Fruit fly (Drosophila melanogaster) whole organism, embryonic: ENCODE measurements around the gene CG43815.
A peak's percentile ranks its signal among the peaks of the same experiment; 100 is the strongest.

Experiments used
- Abd-B ChIP-seq: fragments of 200-800 bp; sonication (Bioruptor generic); optimal IDR thresholded peaks from 2 replicates; lab custom pipeline; 2018; ENCODE audit warnings: missing biosample characterization, mild to moderate bottlenecking, missing genetic modification characterization, moderate library complexity
- Atf6 ChIP-seq: fragments of 200-800 bp; sonication (Bioruptor generic); IDR thresholded peaks from 2 replicates; pipeline ENCODE4 v1.3.6; 2022; ENCODE audit warnings: missing biosample characterization, missing genetic modification characterization
- B-H1 ChIP-seq: fragments of 200-800 bp; sonication (Bioruptor generic); IDR thresholded peaks from 3 replicates; pipeline ENCODE4 v1.3.6; 2022; ENCODE audit warnings: missing biosample characterization, missing genetic modification characterization
- B-H2 ChIP-seq: fragments of 200-800 bp; sonication (Bioruptor generic); optimal IDR thresholded peaks from 2 replicates; lab custom pipeline; 2018; ENCODE audit warnings: missing biosample characterization, mild to moderate bottlenecking, missing genetic modification characterization
- CG10209 ChIP-seq: fragments of 200-800 bp; sonication (Bioruptor generic); optimal IDR thresholded peaks from 3 replicates; lab custom pipeline; 2017; ENCODE audit warnings: missing biosample characterization, mild to moderate bottlenecking, missing genetic modification characterization, missing genetic modification reagents
- CG1024 ChIP-seq: fragments of 200-800 bp; sonication (Bioruptor generic); IDR thresholded peaks from 2 replicates; pipeline ENCODE4 v1.3.6; 2022; ENCODE audit warnings: missing biosample characterization, missing genetic modification characterization
- CG11398 ChIP-seq: fragments of 200-800 bp; sonication (Bioruptor generic); optimal IDR thresholded peaks from 2 replicates; lab custom pipeline; 2016; ENCODE audit warnings: missing biosample characterization, missing genetic modification characterization
- CG11696 ChIP-seq: fragments of 200-800 bp; sonication (Bioruptor generic); IDR thresholded peaks from 2 replicates; pipeline ENCODE4 v1.3.6; 2022; ENCODE audit warnings: missing biosample characterization, missing genetic modification characterization
- CG11723 ChIP-seq: fragments of 200-800 bp; sonication (Bioruptor generic); optimal IDR thresholded peaks from 2 replicates; lab custom pipeline; 2017; ENCODE audit warnings: missing biosample characterization, mild to moderate bottlenecking, missing genetic modification characterization
- CG13624 ChIP-seq: fragments of 200-800 bp; sonication (Bioruptor generic); optimal IDR thresholded peaks from 2 replicates; lab custom pipeline; 2016; ENCODE audit warnings: missing biosample characterization, missing genetic modification characterization
- CG15073 ChIP-seq: fragments of 200-800 bp; sonication (Bioruptor generic); optimal IDR thresholded peaks from 2 replicates; lab custom pipeline; 2016; ENCODE audit warnings: missing biosample characterization, missing genetic modification characterization
- CG15601 ChIP-seq: fragments of 200-800 bp; sonication (Bioruptor generic); optimal IDR thresholded peaks from 3 replicates; lab custom pipeline; 2019; ENCODE audit warnings: missing biosample characterization, mild to moderate bottlenecking, missing genetic modification characterization, moderate library complexity
- CG16779 ChIP-seq: fragments of 200-800 bp; sonication (Bioruptor generic); IDR thresholded peaks from 2 replicates; pipeline ENCODE4 v1.3.6; 2022; ENCODE audit warnings: missing biosample characterization, missing genetic modification characterization
- CG31365 ChIP-seq: fragments of 200-800 bp; sonication (Bioruptor generic); optimal IDR thresholded peaks from 2 replicates; lab custom pipeline; 2018; ENCODE audit warnings: missing biosample characterization, mild to moderate bottlenecking, missing genetic modification characterization
- CG33213 ChIP-seq: fragments of 200-800 bp; sonication (Bioruptor generic); optimal IDR thresholded peaks from 3 replicates; lab custom pipeline; 2016; ENCODE audit warnings: missing biosample characterization, missing genetic modification characterization
- CG4424 ChIP-seq: fragments of 200-800 bp; sonication (Bioruptor generic); optimal IDR thresholded peaks from 3 replicates; lab custom pipeline; 2016; ENCODE audit warnings: missing biosample characterization, missing genetic modification characterization
- CG4707 ChIP-seq: fragments of 200-800 bp; sonication (Bioruptor generic); optimal IDR thresholded peaks from 2 replicates; lab custom pipeline; 2018; ENCODE audit warnings: missing biosample characterization, mild to moderate bottlenecking, missing genetic modification characterization, moderate library complexity
- CG6689 ChIP-seq: fragments of 200-800 bp; sonication (Bioruptor generic); IDR thresholded peaks from 2 replicates; pipeline ENCODE4 v1.3.6; 2022; ENCODE audit warnings: missing biosample characterization, missing genetic modification characterization
- CG7357 ChIP-seq: fragments of 200-800 bp; sonication (Bioruptor generic); IDR thresholded peaks from 3 replicates; pipeline ENCODE4 v1.3.6; 2022; ENCODE audit warnings: missing biosample characterization, missing genetic modification characterization
- CG7786 ChIP-seq: fragments of 200-800 bp; sonication (Bioruptor generic); optimal IDR thresholded peaks from 2 replicates; lab custom pipeline; 2016; ENCODE audit warnings: missing biosample characterization, missing genetic modification characterization
- CG7839 ChIP-seq: fragments of 200-800 bp; sonication (Bioruptor generic); optimal IDR thresholded peaks from 3 replicates; lab custom pipeline; 2018; ENCODE audit warnings: missing biosample characterization, mild to moderate bottlenecking, missing genetic modification characterization, moderate library complexity
- CG7987 ChIP-seq: fragments of 200-800 bp; sonication (Bioruptor generic); optimal IDR thresholded peaks from 2 replicates; lab custom pipeline; 2018; ENCODE audit warnings: missing biosample characterization, mild to moderate bottlenecking, missing genetic modification characterization, moderate library complexity
- CG9727 ChIP-seq: fragments of 200-800 bp; sonication (Bioruptor generic); optimal IDR thresholded peaks from 3 replicates; lab custom pipeline; 2017; ENCODE audit warnings: missing biosample characterization, mild to moderate bottlenecking, missing genetic modification characterization
- Dll ChIP-seq: fragments of 200-800 bp; sonication (Bioruptor generic); IDR thresholded peaks from 4 replicates; pipeline ENCODE4 v1.3.6; 2022; ENCODE audit warnings: missing biosample characterization, missing genetic modification characterization; ENCODE audit not compliant: partially characterized antibody
- E2f2 ChIP-seq: fragments of 200-800 bp; sonication (Bioruptor generic); IDR thresholded peaks from 2 replicates; pipeline ENCODE4 v1.3.6; 2022; ENCODE audit warnings: missing biosample characterization, missing genetic modification characterization
- GATAe ChIP-seq: fragments of 200-800 bp; sonication (Bioruptor generic); conservative IDR thresholded peaks from 2 replicates; pipeline ENCODE4 v1.3.6; 2022; ENCODE audit warnings: missing biosample characterization, missing genetic modification characterization
- H15 ChIP-seq: fragments of 200-800 bp; sonication (Bioruptor generic); IDR thresholded peaks from 3 replicates; pipeline ENCODE4 v1.3.6; 2022; ENCODE audit warnings: missing biosample characterization, missing genetic modification characterization
- Hr39 ChIP-seq: fragments of >200 bp; optimal IDR thresholded peaks from 2 replicates; lab custom pipeline; 2017
- Hr51 ChIP-seq, 2 experiments: fragments of 200-800 bp; sonication (Bioruptor generic); optimal IDR thresholded peaks; 2 replicates in 1 of 2; 3 replicates in 1 of 2; lab custom pipeline; 2016 to 2018; ENCODE audit warnings: missing biosample characterization in 2 of 2, missing genetic modification characterization in 2 of 2, mild to moderate bottlenecking in 1 of 2, moderate library complexity in 1 of 2
- Hr78 ChIP-seq, 2 experiments: fragments of 200-800 bp in 1 of 2; fragments of >200 bp in 1 of 2; sonication (Bioruptor generic) in 1 of 2; optimal IDR thresholded peaks; 2 replicates each; lab custom pipeline; 2017 to 2019; ENCODE audit warnings: missing biosample characterization in 2 of 2, missing genetic modification characterization in 2 of 2, mild to moderate bottlenecking in 1 of 2, moderate library complexity in 1 of 2
- Hsf ChIP-seq: fragments of 200-800 bp; sonication (Bioruptor generic); optimal IDR thresholded peaks from 3 replicates; lab custom pipeline; 2016; ENCODE audit warnings: missing biosample characterization, missing genetic modification characterization
- Neu2 ChIP-seq: fragments of 200-800 bp; sonication (Bioruptor generic); optimal IDR thresholded peaks from 3 replicates; lab custom pipeline; 2016; ENCODE audit warnings: missing biosample characterization, missing genetic modification characterization, borderline replicate concordance
- Poxn ChIP-seq: fragments of 200-800 bp; sonication (Bioruptor generic); IDR thresholded peaks from 2 replicates; pipeline ENCODE4 v1.3.6; 2022; ENCODE audit warnings: missing biosample characterization, missing genetic modification characterization
- Scr ChIP-seq: fragments of 200-800 bp; sonication (Bioruptor generic); IDR thresholded peaks from 2 replicates; pipeline ENCODE4 v1.3.6; 2022; ENCODE audit warnings: missing biosample characterization, missing genetic modification characterization; ENCODE audit not compliant: partially characterized antibody
- Sox102F ChIP-seq: fragments of 200-800 bp; sonication (Bioruptor generic); optimal IDR thresholded peaks from 2 replicates; lab custom pipeline; 2018; ENCODE audit warnings: missing biosample characterization, mild to moderate bottlenecking, missing genetic modification characterization, moderate library complexity
- abd-A ChIP-seq: fragments of 200-800 bp; sonication (Bioruptor generic); optimal IDR thresholded peaks from 3 replicates; lab custom pipeline; 2019; ENCODE audit warnings: missing biosample characterization, mild to moderate bottlenecking, missing genetic modification characterization, moderate library complexity
- crol ChIP-seq: fragments of 200-800 bp; sonication (Bioruptor generic); IDR thresholded peaks from 2 replicates; pipeline ENCODE4 v1.3.6; 2022; ENCODE audit warnings: missing biosample characterization, missing genetic modification characterization
- danr ChIP-seq: fragments of 200-800 bp; sonication (Bioruptor generic); IDR thresholded peaks from 2 replicates; pipeline ENCODE4 v1.3.6; 2022; ENCODE audit warnings: missing biosample characterization, missing genetic modification characterization
- dmrt99B ChIP-seq: fragments of 200-800 bp; sonication (Bioruptor generic); optimal IDR thresholded peaks from 2 replicates; lab custom pipeline; 2018; ENCODE audit warnings: missing biosample characterization, mild to moderate bottlenecking, missing genetic modification characterization, moderate library complexity
- fd3F ChIP-seq: fragments of 200-800 bp; sonication (Bioruptor generic); optimal IDR thresholded peaks from 2 replicates; lab custom pipeline; 2018; ENCODE audit warnings: missing biosample characterization, mild to moderate bottlenecking, missing genetic modification characterization, moderate library complexity
- gsb-n ChIP-seq: fragments of 200-800 bp; sonication (Bioruptor generic); optimal IDR thresholded peaks from 3 replicates; lab custom pipeline; 2018; ENCODE audit warnings: missing biosample characterization, mild to moderate bottlenecking, missing genetic modification characterization
- gt ChIP-seq: fragments of 200-800 bp; sonication (Bioruptor generic); IDR thresholded peaks from 2 replicates; pipeline ENCODE4 v1.3.6; 2022; ENCODE audit warnings: missing biosample characterization, missing genetic modification characterization
- ken ChIP-seq: fragments of 200-800 bp; sonication (Bioruptor generic); IDR thresholded peaks from 3 replicates; pipeline ENCODE4 v1.3.6; 2022; ENCODE audit warnings: missing biosample characterization, missing genetic modification characterization
- nerfin-2 ChIP-seq: fragments of 200-800 bp; sonication (Bioruptor generic); IDR thresholded peaks from 2 replicates; pipeline ENCODE4 v1.3.6; 2022; ENCODE audit warnings: missing biosample characterization, missing genetic modification characterization; ENCODE audit not compliant: partially characterized antibody
- p53 ChIP-seq: fragments of 200-800 bp; sonication (Bioruptor generic); optimal IDR thresholded peaks from 2 replicates; lab custom pipeline; 2016; ENCODE audit warnings: missing biosample characterization, missing genetic modification characterization
- pum ChIP-seq: fragments of 200-800 bp; sonication (Bioruptor generic); optimal IDR thresholded peaks from 2 replicates; lab custom pipeline; 2016; ENCODE audit warnings: missing biosample characterization, missing genetic modification characterization
- repo ChIP-seq: fragments of 200-800 bp; sonication (Bioruptor generic); optimal IDR thresholded peaks from 2 replicates; lab custom pipeline; 2016; ENCODE audit warnings: missing biosample characterization, missing genetic modification characterization
- slou ChIP-seq: fragments of 200-800 bp; sonication (Bioruptor generic); optimal IDR thresholded peaks from 3 replicates; lab custom pipeline; 2016; ENCODE audit warnings: missing biosample characterization, missing genetic modification characterization
- stwl ChIP-seq: fragments of 200-800 bp; sonication (Bioruptor generic); optimal IDR thresholded peaks from 3 replicates; lab custom pipeline; 2018; ENCODE audit warnings: missing biosample characterization, mild to moderate bottlenecking, missing genetic modification characterization, moderate library complexity
- vnd ChIP-seq: fragments of 200-800 bp; sonication (Bioruptor generic); IDR thresholded peaks from 3 replicates; pipeline ENCODE4 v1.3.6; 2022; ENCODE audit warnings: missing biosample characterization, missing genetic modification characterization; ENCODE audit not compliant: partially characterized antibody
- wor ChIP-seq: fragments of 200-800 bp; sonication (Bioruptor generic); IDR thresholded peaks from 2 replicates; pipeline ENCODE4 v1.3.6; 2022; ENCODE audit warnings: missing biosample characterization, missing genetic modification characterization
- zfh2 ChIP-seq: fragments of 200-800 bp; sonication (Bioruptor generic); optimal IDR thresholded peaks from 2 replicates; lab custom pipeline; 2016; ENCODE audit warnings: missing biosample characterization, missing genetic modification characterization

The CG43815 gene

DNA sequence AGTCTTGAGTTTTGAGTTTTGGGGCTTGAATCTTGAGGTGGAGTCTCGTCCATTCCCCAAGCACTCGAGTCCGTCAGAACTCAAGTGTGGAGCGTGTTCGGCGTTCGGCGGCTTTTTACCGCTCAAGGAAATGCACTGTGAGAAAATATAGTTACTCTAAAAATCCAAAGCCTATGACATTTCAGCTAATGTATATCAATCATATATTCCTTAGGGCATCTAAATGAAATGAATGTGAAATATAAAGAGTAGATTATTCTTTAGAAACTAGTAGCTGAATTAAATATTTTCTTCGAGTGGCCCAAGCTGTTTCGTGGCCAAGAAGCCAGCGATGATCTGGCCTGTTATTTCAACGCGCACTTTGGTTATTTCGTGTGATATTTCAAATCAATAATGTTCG, 11.3 kb downstream of the CG43815 start (continued):
- TF ChIP-seq Hr78 (GFP tag; optimal IDR thresholded peaks at IDR 0.05; lab: Kevin White, UChicago): no peak
- TF ChIP-seq CG15073: no peak
- peak; percentile 56 for TF ChIP-seq CG6689 (GFP tag; lab: Robert Waterston, UW)
- TF ChIP-seq Sox102F: peak; percentile 35
- no peak for TF ChIP-seq CG11723 (GFP tag; lab: Kevin White, UChicago)
- peak; percentile 39; the same call in 1 of the 3 replicates for TF ChIP-seq CG7357 (GFP tag; lab: Robert Waterston, UW)
- no peak for TF ChIP-seq ken (GFP tag; lab: Robert Waterston, UW)
- peak; percentile 52 for TF ChIP-seq CG15601 (tag; lab: Kevin White, UChicago)
- TF ChIP-seq Atf6 (GFP tag; lab: Robert Waterston, UW): no peak
- no peak for TF ChIP-seq crol (GFP tag; lab: Robert Waterston, UW)
- no peak for TF ChIP-seq Neu2
- peak; percentile 15 for TF ChIP-seq CG4707 (GFP tag; lab: Kevin White, UChicago)
- TF ChIP-seq CG10209 (GFP tag; lab: Kevin White, UChicago): peak; percentile 35
- TF ChIP-seq pum: peak; percentile 33
- no peak for TF ChIP-seq CG11696 (GFP tag; lab: Robert Waterston, UW)
- TF ChIP-seq Hr51 (GFP tag; optimal IDR thresholded peaks at IDR 0.05; lab: Kevin White, UChicago): no peak
- TF ChIP-seq CG31365 (tag; lab: Kevin White, UChicago): no peak
- TF ChIP-seq CG7839 (tag; lab: Kevin White, UChicago): peak; percentile 54
- no peak for TF ChIP-seq nerfin-2
- no peak for TF ChIP-seq CG1024 (GFP tag; lab: Robert Waterston, UW)
- TF ChIP-seq CG33213 (GFP tag; lab: Kevin White, UChicago): no peak
- peak; percentile 41 for TF ChIP-seq CG4424
- no peak for TF ChIP-seq H15
- TF ChIP-seq dmrt99B: peak; percentile 13
- no peak for TF ChIP-seq repo (GFP tag; lab: Kevin White, UChicago)
- peak; percentile 53 for TF ChIP-seq CG9727 (GFP tag; lab: Kevin White, UChicago)
- no peak for TF ChIP-seq CG11398 (GFP tag; lab: Kevin White, UChicago)
- no peak for TF ChIP-seq slou (GFP tag; lab: Kevin White, UChicago)
- TF ChIP-seq zfh2 (GFP tag; lab: Kevin White, UChicago): no peak
- TF ChIP-seq Dll (GFP tag; lab: Robert Waterston, UW): no peak
- no peak for TF ChIP-seq Abd-B (GFP tag; lab: Kevin White, UChicago)
- TF ChIP-seq B-H1 (GFP tag; lab: Robert Waterston, UW): no peak
- TF ChIP-seq danr (GFP tag; lab: Robert Waterston, UW): no peak
- no peak for TF ChIP-seq wor
- no peak for TF ChIP-seq GATAe (GFP tag; lab: Robert Waterston, UW)
- TF ChIP-seq abd-A: no peak
- TF ChIP-seq Poxn (GFP tag; lab: Robert Waterston, UW): no peak
- no peak for TF ChIP-seq gt (GFP tag; lab: Robert Waterston, UW)
- peak; percentile 7 for TF ChIP-seq Hsf (GFP tag; lab: Kevin White, UChicago)
- TF ChIP-seq B-H2 (GFP tag; lab: Kevin White, UChicago): no peak
- no peak for TF ChIP-seq fd3F (GFP tag; lab: Kevin White, UChicago)
- no peak for TF ChIP-seq p53 (GFP tag; lab: Kevin White, UChicago)
- no peak for TF ChIP-seq Scr (GFP tag; lab: Robert Waterston, UW)
- no peak for TF ChIP-seq CG13624 (GFP tag; lab: Kevin White, UChicago)
- no peak for TF ChIP-seq CG16779
- no peak for TF ChIP-seq stwl (tag; lab: Kevin White, UChicago)
- no peak for TF ChIP-seq Hr39
- TF ChIP-seq CG7786: peak; percentile 4
- TF ChIP-seq CG7987: no peak
- no peak for TF ChIP-seq E2f2 (GFP tag; lab: Robert Waterston, UW)
- TF ChIP-seq vnd (GFP tag; lab: Robert Waterston, UW): no peak
- peak; percentile 33 for TF ChIP-seq gsb-n (tag; lab: Kevin White, UChicago)
